Worm (Caenorhabditis elegans) whole organism, L3 larva: Measurements from ENCODE around the gene EGAP4.1.

Experiments
- ceh-9 ChIP-seq: sonication (generic microtip); optimal IDR thresholded peaks from 2 replicates; lab custom pipeline; 2018; ENCODE audit warnings: missing biosample characterization, missing genetic modification characterization
- elt-1 ChIP-seq: fragments of 150-350 bp; optimal IDR thresholded peaks from 2 replicates; lab custom pipeline; 2014; ENCODE audit warnings: missing biosample characterization, missing genetic modification characterization
- elt-2 ChIP-seq: sonication (generic microtip); optimal IDR thresholded peaks from 2 replicates; lab custom pipeline; 2016; ENCODE audit warnings: missing genetic modification reagents, mild to moderate bottlenecking, missing genetic modification characterization, missing compliant biosample characterization
- fkh-10 ChIP-seq: sonication (generic microtip); optimal IDR thresholded peaks from 2 replicates; lab custom pipeline; 2017; ENCODE audit warnings: missing biosample characterization, missing genetic modification reagents, missing genetic modification characterization
- fkh-2 ChIP-seq: fragments of 150-350 bp; optimal IDR thresholded peaks from 2 replicates; lab custom pipeline; 2014; ENCODE audit warnings: missing biosample characterization, missing genetic modification reagents, missing genetic modification characterization
- fos-1 ChIP-seq: fragments of 150-350 bp; optimal IDR thresholded peaks from 2 replicates; lab custom pipeline; 2014; ENCODE audit warnings: missing biosample characterization, missing genetic modification characterization
- hmg-11 ChIP-seq: sonication (generic microtip); optimal IDR thresholded peaks from 2 replicates; lab custom pipeline; 2016; ENCODE audit warnings: missing genetic modification characterization, missing compliant biosample characterization
- jun-1 ChIP-seq: fragments of 150-350 bp; optimal IDR thresholded peaks from 2 replicates; lab custom pipeline; 2014; ENCODE audit warnings: missing biosample characterization, missing genetic modification reagents, missing genetic modification characterization
- lin-39 ChIP-seq: fragments of 150-350 bp; optimal IDR thresholded peaks from 2 replicates; lab custom pipeline; 2018; ENCODE audit warnings: missing biosample characterization, missing genetic modification reagents, missing genetic modification characterization
- mdl-1 ChIP-seq: fragments of 150-350 bp; optimal IDR thresholded peaks from 2 replicates; lab custom pipeline; 2014; ENCODE audit warnings: missing biosample characterization, missing genetic modification characterization
- nhr-28 ChIP-seq: fragments of 150-350 bp; optimal IDR thresholded peaks from 2 replicates; lab custom pipeline; 2014; ENCODE audit warnings: missing biosample characterization, missing genetic modification characterization
- nhr-67 ChIP-seq: fragments of 150-350 bp; optimal IDR thresholded peaks from 2 replicates; lab custom pipeline; 2014; ENCODE audit warnings: missing biosample characterization, missing genetic modification characterization
- pqm-1 ChIP-seq: fragments of 150-350 bp; optimal IDR thresholded peaks from 2 replicates; lab custom pipeline; 2017; ENCODE audit warnings: missing biosample characterization, missing genetic modification characterization, inconsistent platforms
- skn-1 ChIP-seq: fragments of 150-350 bp; optimal IDR thresholded peaks from 2 replicates; lab custom pipeline; 2014; ENCODE audit warnings: missing biosample characterization, missing genetic modification characterization
- unc-39 ChIP-seq: sonication (generic microtip); optimal IDR thresholded peaks from 4 replicates; lab custom pipeline; 2017; ENCODE audit warnings: missing biosample characterization, missing genetic modification characterization
- zag-1 ChIP-seq: fragments of 150-350 bp; optimal IDR thresholded peaks from 2 replicates; lab custom pipeline; 2014; ENCODE audit warnings: missing biosample characterization, missing genetic modification characterization
- ztf-11 ChIP-seq: fragments of 150-350 bp; optimal IDR thresholded peaks from 2 replicates; lab custom pipeline; 2014; ENCODE audit warnings: missing biosample characterization, missing genetic modification characterization

The EGAP4.1 gene

ce11 chrX:8681600-8681999 is 45.6 kb downstream of the EGAP4.1 start, which contains the start of gene K09E2.1:
Gene K09E2.1, plus strand, starts transcription at chrX:8681900.
- TF ChIP-seq elt-1, result no peak

DNA sequence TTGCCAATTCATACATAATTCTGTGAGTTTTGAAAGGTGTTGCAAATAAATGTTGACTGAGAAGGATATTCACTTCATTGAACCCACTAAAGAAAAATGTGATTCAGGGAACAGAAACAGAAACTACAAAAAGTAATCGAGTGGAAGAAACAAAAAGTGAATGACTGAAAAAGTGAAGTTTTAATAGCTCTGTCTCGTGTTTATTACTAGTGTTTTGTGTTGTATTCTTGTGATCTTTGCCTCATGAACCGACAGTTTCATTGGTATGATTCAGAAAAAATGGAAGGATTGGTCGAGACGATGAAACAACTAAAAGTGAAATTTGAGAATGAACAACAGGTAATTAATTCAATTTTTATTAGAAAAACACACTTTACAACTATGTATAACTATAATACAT is 49.3 kb downstream of the EGAP4.1 start:
- TF ChIP-seq skn-1 (no peak), jun-1 (tag; lab: Kevin White, UChicago) (no peak), nhr-67 (no peak), ztf-11 (tag; lab: Kevin White, UChicago) (no peak), hmg-11 (tag; lab: Kevin White, UChicago) (no peak), unc-39 (tag; lab: Kevin White, UChicago) (no peak), fkh-10 (GFP tag; lab: Kevin White, UChicago) (no peak), pqm-1 (peak; percentile 39), elt-1 (no peak), mdl-1 (tag; lab: Kevin White, UChicago) (no peak), ceh-9 (tag; lab: Kevin White, UChicago) (no peak), fkh-2 (tag; lab: Kevin White, UChicago) (no peak), elt-2 (tag; lab: Kevin White, UChicago) (peak; percentile 7)

ce11 chrX:8677320-8677719 is 49.9 kb downstream of the EGAP4.1 start:
- TF ChIP-seq zag-1 (no peak), nhr-28 (tag; lab: Kevin White, UChicago) (no peak), jun-1 (tag; lab: Kevin White, UChicago) (no peak), fos-1 (tag; lab: Kevin White, UChicago) (no peak), lin-39 (tag; lab: Kevin White, UChicago) (no peak)
